Fruit fly (Drosophila melanogaster): Measurements from ENCODE around the gene CG9257.
A peak's percentile ranks its signal among the peaks of the same experiment; 100 is the strongest.

The CG9257 gene

DNA sequence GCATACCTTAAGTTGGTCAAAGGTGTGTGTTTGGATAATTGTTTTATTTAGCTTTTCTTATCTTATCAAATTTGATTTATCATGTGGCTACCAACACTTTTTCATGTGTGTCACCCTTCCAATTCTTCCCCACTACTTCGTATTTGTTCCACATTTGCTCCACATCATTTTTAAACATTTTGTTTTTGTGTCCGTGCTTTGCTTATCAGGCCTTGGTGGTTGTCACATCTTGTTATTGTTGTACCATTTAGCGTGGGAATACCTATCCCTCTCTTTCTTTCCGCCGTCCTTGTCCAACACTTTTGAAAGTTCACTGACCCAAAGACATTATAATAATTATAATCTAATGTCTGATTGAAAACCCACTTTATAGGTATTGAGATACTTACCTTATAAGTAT is 48.9 kb upstream of the CG9257 start:
- peak; percentile 34 for TF ChIP-seq CG34376 (GFP tag; optimal IDR thresholded peaks at IDR 0.05)
- peak; percentile 69 for TF ChIP-seq mirr (GFP tag; optimal IDR thresholded peaks at IDR 0.05)
- TF ChIP-seq chm (GFP tag; IDR thresholded peaks at IDR 0.05), result no peak
- no peak for TF ChIP-seq ATbp (GFP tag; optimal IDR thresholded peaks at IDR 0.05)
- TF ChIP-seq lab (GFP tag; optimal IDR thresholded peaks at IDR 0.05), result peak; percentile 38
- TF ChIP-seq CG2678 (tag; optimal IDR thresholded peaks at IDR 0.05), result no peak
- TF ChIP-seq exex (tag; optimal IDR thresholded peaks at IDR 0.05), result peak; percentile 80
- TF ChIP-seq Lim3 (GFP tag; IDR thresholded peaks at IDR 0.05), result no peak
- TF ChIP-seq zen (tag; optimal IDR thresholded peaks at IDR 0.05), result no peak
- no peak for TF ChIP-seq CG13775 (GFP tag; optimal IDR thresholded peaks at IDR 0.05)
- TF ChIP-seq Elba2 (GFP tag; optimal IDR thresholded peaks at IDR 0.05), result no peak
- TF ChIP-seq CG16815 (GFP tag; optimal IDR thresholded peaks at IDR 0.05), result no peak
- TF ChIP-seq ftz-f1 (GFP tag; optimal IDR thresholded peaks at IDR 0.05), result no peak
- TF ChIP-seq peb (GFP tag; IDR thresholded peaks at IDR 0.05), result no peak
- TF ChIP-seq eve (GFP tag; optimal IDR thresholded peaks at IDR 0.05), result peak in 1 of 2 experiments; percentile 29
- TF ChIP-seq ara (GFP tag; IDR thresholded peaks at IDR 0.05), result no peak
- no peak for TF ChIP-seq sqz (GFP tag; optimal IDR thresholded peaks at IDR 0.05)
- TF ChIP-seq CG17186 (GFP tag; optimal IDR thresholded peaks at IDR 0.05), result no peak
- TF ChIP-seq fd64A (GFP tag; optimal IDR thresholded peaks at IDR 0.05), result no peak
- TF ChIP-seq lilli (GFP tag; optimal IDR thresholded peaks at IDR 0.05), result no peak
- TF ChIP-seq CG2712 (tag; optimal IDR thresholded peaks at IDR 0.05), result no peak
- TF ChIP-seq sug (tag; optimal IDR thresholded peaks at IDR 0.05), result peak; percentile 71
- TF ChIP-seq TFAM (GFP tag; optimal IDR thresholded peaks at IDR 0.05), result no peak
- no peak for TF ChIP-seq Abd-B (GFP tag; optimal IDR thresholded peaks at IDR 0.05)
- no peak for TF ChIP-seq salm (tag; optimal IDR thresholded peaks at IDR 0.05)
- TF ChIP-seq sens (GFP tag), result peak; percentile 75
- TF ChIP-seq caup (GFP tag; optimal IDR thresholded peaks at IDR 0.05; ENCODE audit: severe bottlenecking), result peak; percentile 1
- TF ChIP-seq Sin3A (optimal IDR thresholded peaks at IDR 0.05), result no peak
- no peak for TF ChIP-seq gce (GFP tag; IDR thresholded peaks at IDR 0.05)
- TF ChIP-seq CG9437 (GFP tag; optimal IDR thresholded peaks at IDR 0.05), result no peak
- peak; percentile 34; the same call in 1 of the 3 replicates for TF ChIP-seq Aef1 (GFP tag; IDR thresholded peaks at IDR 0.05)
- no peak for TF ChIP-seq cwo (GFP tag; optimal IDR thresholded peaks at IDR 0.05)
- TF ChIP-seq crol (GFP tag; IDR thresholded peaks at IDR 0.05), result peak; percentile 43; the same call in 1 of the 2 replicates
- TF ChIP-seq GATAe (GFP tag; conservative IDR thresholded peaks at IDR 0.05), result peak; percentile 48
- TF ChIP-seq CG11504 (tag; optimal IDR thresholded peaks at IDR 0.05), result no peak
- no peak for TF ChIP-seq tll (GFP tag; optimal IDR thresholded peaks at IDR 0.05)
- TF ChIP-seq CG10543 (GFP tag; optimal IDR thresholded peaks at IDR 0.05), result peak; percentile 30
- TF ChIP-seq CG8944 (GFP tag; optimal IDR thresholded peaks at IDR 0.05), result no peak
- no peak for TF ChIP-seq NK7.1 (GFP tag; optimal IDR thresholded peaks at IDR 0.05)
- no peak for TF ChIP-seq Max (GFP tag; optimal IDR thresholded peaks at IDR 0.05)
- TF ChIP-seq grn (GFP tag; optimal IDR thresholded peaks at IDR 0.05), result peak; percentile 33
- TF ChIP-seq CG6272 (GFP tag; IDR thresholded peaks at IDR 0.05), result no peak

DNA sequence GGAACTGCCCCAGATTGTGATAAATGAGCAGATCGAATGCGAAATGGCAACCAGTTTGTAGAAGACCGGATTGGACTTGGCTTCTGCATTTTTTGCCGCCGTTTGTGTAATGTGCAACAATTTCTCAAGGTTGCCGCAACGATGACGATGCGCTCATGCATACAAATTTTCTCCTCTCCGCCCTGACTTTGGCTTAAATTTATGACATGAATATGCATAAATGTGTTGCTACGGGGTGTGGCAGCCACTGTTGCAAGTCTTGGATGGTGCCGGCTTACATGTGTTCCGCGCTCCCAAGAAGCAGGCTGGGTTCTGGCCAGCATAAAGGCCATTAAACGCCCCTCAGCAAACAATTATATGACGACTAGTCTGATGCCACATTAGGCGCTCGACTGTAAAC is 41.0 kb upstream of the CG9257 start:
- TF ChIP-seq ken (GFP tag; IDR thresholded peaks at IDR 0.05), result no peak

All from whole organism, embryonic.